Fruit fly (Drosophila melanogaster) whole organism, embryonic: ENCODE results near the gene sle.

ENCODE experiments used
- Asciz ChIP-seq: fragments of 200-800 bp; sonication (Bioruptor generic); optimal IDR thresholded peaks from 2 replicates; lab custom pipeline; 2017; ENCODE audit warnings: missing biosample characterization, mild to moderate bottlenecking, missing genetic modification characterization, missing genetic modification reagents
- Awh ChIP-seq: fragments of 200-800 bp; sonication (Bioruptor generic); IDR thresholded peaks from 2 replicates; pipeline ENCODE4, ENCODE4 v1.3.6; 2022; ENCODE audit warnings: missing biosample characterization, missing genetic modification characterization
- C15 ChIP-seq: fragments of 200-800 bp; sonication (Bioruptor generic); IDR thresholded peaks from 3 replicates; pipeline ENCODE4 v1.3.6; 2022; ENCODE audit warnings: missing biosample characterization, missing genetic modification characterization
- CG11398 ChIP-seq: fragments of 200-800 bp; sonication (Bioruptor generic); optimal IDR thresholded peaks from 2 replicates; lab custom pipeline; 2016; ENCODE audit warnings: missing biosample characterization, missing genetic modification characterization
- CG11456 ChIP-seq: fragments of 200-800 bp; sonication (Bioruptor generic); IDR thresholded peaks from 3 replicates; pipeline ENCODE4 v1.3.6; 2022; ENCODE audit warnings: missing biosample characterization, missing genetic modification characterization
- CG11695 ChIP-seq: fragments of 200-800 bp; sonication (Bioruptor generic); IDR thresholded peaks from 3 replicates; pipeline ENCODE4 v1.3.6; 2022; ENCODE audit warnings: missing biosample characterization, missing genetic modification characterization
- CG12236 ChIP-seq: fragments of 200-800 bp; sonication (Bioruptor generic); optimal IDR thresholded peaks from 2 replicates; lab custom pipeline; 2016; ENCODE audit warnings: missing biosample characterization, missing genetic modification characterization
- CG12769 ChIP-seq: fragments of 200-800 bp; sonication (Bioruptor generic); optimal IDR thresholded peaks from 2 replicates; lab custom pipeline; 2019; ENCODE audit warnings: missing biosample characterization, mild to moderate bottlenecking, missing genetic modification characterization, moderate library complexity
- CG12942 ChIP-seq: fragments of 200-800 bp; sonication (Bioruptor generic); optimal IDR thresholded peaks from 3 replicates; lab custom pipeline; 2016; ENCODE audit warnings: missing biosample characterization, missing genetic modification characterization
- CG17802 ChIP-seq: fragments of 200-800 bp; sonication (Bioruptor generic); optimal IDR thresholded peaks from 2 replicates; lab custom pipeline; 2018; ENCODE audit warnings: missing biosample characterization, mild to moderate bottlenecking, missing genetic modification characterization, moderate library complexity
- CG18011 ChIP-seq: fragments of 200-800 bp; sonication (Bioruptor generic); optimal IDR thresholded peaks from 2 replicates; lab custom pipeline; 2017; ENCODE audit warnings: missing biosample characterization, missing genetic modification characterization, mild to moderate bottlenecking, moderate library complexity, missing genotype
- CG2129 ChIP-seq: fragments of 200-800 bp; sonication (Bioruptor generic); IDR thresholded peaks from 2 replicates; pipeline ENCODE4 v1.3.6; 2022; ENCODE audit warnings: missing biosample characterization, missing genetic modification characterization; ENCODE audit not compliant: partially characterized antibody
- CG2712 ChIP-seq: fragments of 200-800 bp; optimal IDR thresholded peaks from 3 replicates; lab custom pipeline; 2019; ENCODE audit warnings: missing biosample characterization, mild to moderate bottlenecking, missing genetic modification characterization, moderate library complexity
- CG4328 ChIP-seq: fragments of 200-800 bp; sonication (Bioruptor generic); optimal IDR thresholded peaks from 3 replicates; lab custom pipeline; 2017; ENCODE audit warnings: missing biosample characterization, missing genetic modification reagents, missing genetic modification characterization
- CG4707 ChIP-seq: fragments of 200-800 bp; sonication (Bioruptor generic); optimal IDR thresholded peaks from 2 replicates; lab custom pipeline; 2018; ENCODE audit warnings: missing biosample characterization, mild to moderate bottlenecking, missing genetic modification characterization, moderate library complexity
- CG7271 ChIP-seq: fragments of 200-800 bp; sonication (Bioruptor generic); optimal IDR thresholded peaks from 2 replicates; lab custom pipeline; 2018; ENCODE audit warnings: missing biosample characterization, mild to moderate bottlenecking, missing genetic modification characterization, moderate library complexity
- CG7928 ChIP-seq: fragments of 200-800 bp; sonication (Bioruptor generic); optimal IDR thresholded peaks from 2 replicates; lab custom pipeline; 2017; ENCODE audit warnings: missing biosample characterization, mild to moderate bottlenecking, missing genetic modification characterization
- CG8281 ChIP-seq: fragments of 200-800 bp; sonication (Bioruptor generic); optimal IDR thresholded peaks from 2 replicates; lab custom pipeline; 2018; ENCODE audit warnings: missing biosample characterization, mild to moderate bottlenecking, missing genetic modification characterization, moderate library complexity
- CG9215 ChIP-seq: fragments of 200-800 bp; sonication (Bioruptor generic); IDR thresholded peaks from 2 replicates; pipeline ENCODE4 v1.3.6; 2022; ENCODE audit warnings: missing biosample characterization, missing genetic modification characterization
- CG9727 ChIP-seq: fragments of 200-800 bp; sonication (Bioruptor generic); optimal IDR thresholded peaks from 3 replicates; lab custom pipeline; 2017; ENCODE audit warnings: missing biosample characterization, mild to moderate bottlenecking, missing genetic modification characterization
- CG9797 ChIP-seq: fragments of 200-800 bp; sonication (Bioruptor generic); optimal IDR thresholded peaks from 3 replicates; lab custom pipeline; 2018; ENCODE audit warnings: missing biosample characterization, mild to moderate bottlenecking, missing genetic modification characterization
- CG9932 ChIP-seq: fragments of 200-800 bp; sonication (Bioruptor generic); IDR thresholded peaks from 2 replicates; pipeline ENCODE4 v1.3.6; 2022; ENCODE audit warnings: missing biosample characterization, missing genetic modification characterization
- Dip2 ChIP-seq: fragments of 200-800 bp; sonication (Bioruptor generic); IDR thresholded peaks from 2 replicates; pipeline ENCODE4 v1.3.6; 2022; ENCODE audit warnings: missing biosample characterization, missing genetic modification characterization
- Dip3 ChIP-seq: fragments of 200-800 bp; sonication (Bioruptor generic); optimal IDR thresholded peaks from 3 replicates; lab custom pipeline; 2016; ENCODE audit warnings: missing biosample characterization, missing genetic modification characterization
- Ets65A ChIP-seq: fragments of 200-800 bp; sonication (Bioruptor generic); peaks from one replicate; lab custom pipeline; 2016; ENCODE audit warnings: missing biosample characterization, missing genetic modification characterization
- Gsc ChIP-seq: fragments of 200-800 bp; sonication (Bioruptor generic); IDR thresholded peaks from 2 replicates; pipeline ENCODE4 v1.3.6; 2022; ENCODE audit warnings: missing biosample characterization, missing genetic modification characterization
- Gug ChIP-seq: fragments of 200-800 bp; sonication (Bioruptor generic); IDR thresholded peaks from 4 replicates; pipeline ENCODE4 v1.3.6; 2022; ENCODE audit warnings: missing biosample characterization, missing genetic modification characterization
- NfI ChIP-seq: fragments of 200-800 bp; sonication (Bioruptor generic); optimal IDR thresholded peaks from 3 replicates; lab custom pipeline; 2018; ENCODE audit warnings: missing biosample characterization, mild to moderate bottlenecking, missing genetic modification characterization, moderate library complexity
- Sin3A ChIP-seq: fragments of >200 bp; optimal IDR thresholded peaks from 2 replicates; lab custom pipeline; 2018
- TFAM ChIP-seq: fragments of 200-800 bp; sonication (Bioruptor generic); optimal IDR thresholded peaks from 2 replicates; lab custom pipeline; 2017; ENCODE audit warnings: missing biosample characterization, missing genetic modification characterization, inconsistent platforms
- Taf1 ChIP-seq: fragments of 200-800 bp; sonication (Bioruptor generic); IDR thresholded peaks from 2 replicates; pipeline ENCODE4 v1.3.6; 2022; ENCODE audit warnings: missing biosample characterization, missing genetic modification characterization
- Vsx1 ChIP-seq: fragments of 200-800 bp; sonication (Bioruptor generic); optimal IDR thresholded peaks from 2 replicates; lab custom pipeline; 2017; ENCODE audit warnings: missing biosample characterization, mild to moderate bottlenecking, missing genetic modification characterization, missing genetic modification reagents
- amos ChIP-seq: fragments of 200-800 bp; sonication (Bioruptor generic); IDR thresholded peaks from 2 replicates; pipeline ENCODE4 v1.3.6; 2022; ENCODE audit warnings: missing biosample characterization, missing genetic modification characterization; ENCODE audit not compliant: partially characterized antibody
- ara ChIP-seq: fragments of 200-800 bp; sonication (Bioruptor generic); IDR thresholded peaks from 2 replicates; pipeline ENCODE4 v1.3.6; 2022; ENCODE audit warnings: missing biosample characterization, missing genetic modification characterization
- bbx ChIP-seq: fragments of 200-800 bp; sonication (Bioruptor generic); IDR thresholded peaks from 2 replicates; pipeline ENCODE4 v1.3.6; 2022; ENCODE audit warnings: missing biosample characterization, missing genetic modification characterization; ENCODE audit not compliant: partially characterized antibody
- chinmo ChIP-seq: fragments of 200-800 bp; sonication (Bioruptor generic); IDR thresholded peaks from 4 replicates; pipeline ENCODE4 v1.3.6; 2022; ENCODE audit warnings: missing biosample characterization, missing genetic modification characterization; ENCODE audit not compliant: partially characterized antibody
- dm ChIP-seq: fragments of 200-800 bp; sonication (Bioruptor generic); optimal IDR thresholded peaks from 3 replicates; lab custom pipeline; 2016; ENCODE audit warnings: missing biosample characterization, missing genetic modification characterization
- dmrt99B ChIP-seq: fragments of 200-800 bp; sonication (Bioruptor generic); optimal IDR thresholded peaks from 2 replicates; lab custom pipeline; 2018; ENCODE audit warnings: missing biosample characterization, mild to moderate bottlenecking, missing genetic modification characterization, moderate library complexity
- esg ChIP-seq: fragments of 200-800 bp; sonication (Bioruptor generic); conservative IDR thresholded peaks from 2 replicates; pipeline ENCODE4 v1.3.6; 2022; ENCODE audit warnings: missing biosample characterization, missing genetic modification characterization
- fd102C ChIP-seq: fragments of 200-800 bp; sonication (Bioruptor generic); optimal IDR thresholded peaks from 2 replicates; lab custom pipeline; 2018; ENCODE audit warnings: missing biosample characterization, mild to moderate bottlenecking, missing genetic modification characterization, moderate library complexity
- fd3F ChIP-seq: fragments of 200-800 bp; sonication (Bioruptor generic); optimal IDR thresholded peaks from 2 replicates; lab custom pipeline; 2018; ENCODE audit warnings: missing biosample characterization, mild to moderate bottlenecking, missing genetic modification characterization, moderate library complexity
- gcm2 ChIP-seq: fragments of 200-800 bp; sonication (Bioruptor generic); optimal IDR thresholded peaks from 2 replicates; lab custom pipeline; 2016; ENCODE audit warnings: missing biosample characterization, missing genetic modification characterization
- hb ChIP-seq: fragments of 200-800 bp; sonication (Bioruptor generic); IDR thresholded peaks from 3 replicates; pipeline ENCODE4 v1.3.6; 2022; ENCODE audit warnings: missing biosample characterization, missing genetic modification characterization; ENCODE audit not compliant: partially characterized antibody
- insv ChIP-seq, 2 experiments: fragments of 200-800 bp; sonication (Bioruptor generic); optimal IDR thresholded peaks; 3 replicates each; lab custom pipeline; 2016 to 2018; ENCODE audit warnings: missing biosample characterization in 2 of 2, missing genetic modification characterization in 2 of 2
- lov ChIP-seq, 2 experiments: fragments of 200-800 bp in 1 of 2; fragments of >200 bp in 1 of 2; sonication (Bioruptor generic) in 1 of 2; IDR thresholded peaks in 1 of 2; optimal IDR thresholded peaks in 1 of 2; 2 replicates in 1 of 2; 3 replicates in 1 of 2; pipeline versions ENCODE4 v1.3.6 to Lab custom; 2017 to 2022; ENCODE audit warnings: missing biosample characterization in 1 of 2, missing genetic modification characterization in 1 of 2
- pzg ChIP-seq: fragments of 200-800 bp; sonication (Bioruptor generic); optimal IDR thresholded peaks from 3 replicates; lab custom pipeline; 2018; ENCODE audit warnings: missing biosample characterization, mild to moderate bottlenecking, missing genetic modification characterization, moderate library complexity
- repo ChIP-seq: fragments of 200-800 bp; sonication (Bioruptor generic); optimal IDR thresholded peaks from 2 replicates; lab custom pipeline; 2016; ENCODE audit warnings: missing biosample characterization, missing genetic modification characterization
- rib ChIP-seq: fragments of 200-800 bp; sonication (Bioruptor generic); IDR thresholded peaks from 2 replicates; pipeline ENCODE4 v1.3.6; 2022; ENCODE audit warnings: missing biosample characterization, missing genetic modification characterization
- stc ChIP-seq: fragments of 200-800 bp; sonication (Bioruptor generic); IDR thresholded peaks from 2 replicates; pipeline ENCODE4 v1.3.6; 2022; ENCODE audit warnings: missing biosample characterization, missing genetic modification characterization
- tio ChIP-seq: fragments of 200-800 bp; sonication (Bioruptor generic); optimal IDR thresholded peaks from 2 replicates; lab custom pipeline; 2017; ENCODE audit warnings: missing biosample characterization, missing genetic modification characterization, inconsistent platforms
- vfl ChIP-seq: fragments of 200-800 bp; sonication (Bioruptor generic); optimal IDR thresholded peaks from 2 replicates; lab custom pipeline; 2016; ENCODE audit warnings: missing biosample characterization, missing genetic modification characterization

sle gene

dm6 chr3R:10332823-10333263 is at the start of gene sle:
TSS of gene sle (plus strand) at chr3R:10333115.
- no peak for TF ChIP-seq Dip2 (GFP tag; lab: Robert Waterston, UW)
- no peak for TF ChIP-seq esg
- TF ChIP-seq hb (GFP tag; lab: Robert Waterston, UW): no peak
- peak in 1 of 2 experiments; percentile 27 for TF ChIP-seq insv (GFP tag; optimal IDR thresholded peaks at IDR 0.05; lab: Kevin White, UChicago)
- no peak for TF ChIP-seq chinmo
- TF ChIP-seq CG11695 (GFP tag; lab: Robert Waterston, UW): no peak
- no peak for TF ChIP-seq Awh
- no peak for TF ChIP-seq Taf1 (GFP tag; lab: Robert Waterston, UW)
- peak; percentile 67 for TF ChIP-seq pzg (GFP tag; lab: Kevin White, UChicago)
- TF ChIP-seq CG8281: no peak
- TF ChIP-seq Asciz (GFP tag; lab: Kevin White, UChicago): no peak
- TF ChIP-seq CG17802 (tag; lab: Kevin White, UChicago): peak; percentile 38
- TF ChIP-seq fd102C (GFP tag; lab: Kevin White, UChicago): no peak
- TF ChIP-seq CG9932 (GFP tag; lab: Robert Waterston, UW): peak; percentile 61
- TF ChIP-seq Gug: no peak
- peak; percentile 94 for TF ChIP-seq Ets65A
- no peak for TF ChIP-seq C15 (GFP tag; lab: Robert Waterston, UW)
- peak; percentile 61 for TF ChIP-seq CG2712 (tag; lab: Kevin White, UChicago)
- TF ChIP-seq rib: 0 out of 2 replicates have a peak, but pooled peaks have one; percentile 39
- TF ChIP-seq repo (GFP tag; lab: Kevin White, UChicago): peak; percentile 42
- peak; percentile 3 for TF ChIP-seq fd3F (GFP tag; lab: Kevin White, UChicago)
- peak; percentile 54 for TF ChIP-seq CG18011
- TF ChIP-seq amos: peak; percentile 47; the same call in 1 of the 2 replicates
- TF ChIP-seq Vsx1 (GFP tag; lab: Kevin White, UChicago): no peak
- peak; percentile 47 for TF ChIP-seq CG12942 (GFP tag; lab: Kevin White, UChicago)
- peak; percentile 79 for TF ChIP-seq dm (GFP tag; lab: Kevin White, UChicago)
- TF ChIP-seq gcm2 (GFP tag; lab: Kevin White, UChicago): peak; percentile 19
- peak; percentile 24 for TF ChIP-seq CG12236 (GFP tag; lab: Kevin White, UChicago)
- peak; percentile 53 for TF ChIP-seq bbx (GFP tag; lab: Robert Waterston, UW)
- peak; percentile 54 for TF ChIP-seq CG7928 (GFP tag; lab: Kevin White, UChicago)
- peak; percentile 34 for TF ChIP-seq CG9727
- peak; percentile 55 for TF ChIP-seq NfI (GFP tag; lab: Kevin White, UChicago)
- TF ChIP-seq Gsc (GFP tag; lab: Robert Waterston, UW): no peak
- no peak for TF ChIP-seq CG7271
- peak; percentile 54 for TF ChIP-seq CG9797 (GFP tag; lab: Kevin White, UChicago)
- peak; percentile 32 for TF ChIP-seq vfl (GFP tag; lab: Kevin White, UChicago)
- peak; percentile 93 for TF ChIP-seq Sin3A (lab: Kevin White, UChicago)
- no peak for TF ChIP-seq CG12769 (tag; lab: Kevin White, UChicago)
- no peak for TF ChIP-seq lov (optimal IDR thresholded peaks at IDR 0.05; lab: Kevin White, UChicago)
- TF ChIP-seq lov (GFP tag; IDR thresholded peaks at IDR 0.05; lab: Robert Waterston, UW): no peak
- no peak for TF ChIP-seq tio
- TF ChIP-seq CG11398 (GFP tag; lab: Kevin White, UChicago): no peak
- TF ChIP-seq ara (GFP tag; lab: Robert Waterston, UW): peak; percentile 41; the same call in 1 of the 2 replicates
- TF ChIP-seq CG4707: no peak
- TF ChIP-seq Dip3 (GFP tag; lab: Kevin White, UChicago): peak; percentile 70
- no peak for TF ChIP-seq dmrt99B (tag; lab: Kevin White, UChicago)
- TF ChIP-seq TFAM (GFP tag; lab: Kevin White, UChicago): no peak
- TF ChIP-seq stc (GFP tag; lab: Robert Waterston, UW): no peak
- no peak for TF ChIP-seq CG2129 (GFP tag; lab: Robert Waterston, UW)
- no peak for TF ChIP-seq CG9215 (GFP tag; lab: Robert Waterston, UW)
- TF ChIP-seq CG4328 (GFP tag; lab: Kevin White, UChicago): no peak
- TF ChIP-seq CG11456 (GFP tag; lab: Robert Waterston, UW): no peak
